Worm (Caenorhabditis elegans): Measurements from ENCODE around the gene Y69A2AR.1.

DNA sequence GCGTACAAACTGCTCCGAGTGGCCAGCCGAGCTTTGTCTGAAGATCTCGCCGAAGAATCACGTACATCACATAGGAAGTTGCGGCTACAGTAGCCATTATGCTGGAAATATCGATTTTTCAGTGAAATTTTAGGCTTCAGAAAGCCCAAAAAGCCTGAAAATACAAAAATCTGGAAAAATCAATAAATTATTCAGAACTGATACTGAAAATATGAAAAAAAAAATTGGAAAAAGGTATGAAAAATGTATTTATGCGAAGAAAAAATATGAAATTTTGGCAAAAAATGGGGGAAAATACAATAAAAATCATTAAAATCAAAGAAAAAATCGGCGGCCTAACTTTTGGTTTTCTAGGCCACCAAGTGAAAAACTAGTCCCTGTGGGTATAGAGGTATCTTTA lies 46.1 kb downstream of the Y69A2AR.1 start, which contains the start of gene Y94H6A.12:
- TF ChIP-seq unc-39 (tag; optimal IDR thresholded peaks at IDR 0.05) = no peak
- TF ChIP-seq pqm-1 (tag; optimal IDR thresholded peaks at IDR 0.05) = no peak
- no peak for TF ChIP-seq nhr-11 (tag; optimal IDR thresholded peaks at IDR 0.05)
